Worm (Caenorhabditis elegans) whole organism, early embryonic: Measurements from ENCODE around the gene crh-1.

ENCODE experiments used
- B0310.2 ChIP-seq: sonication (generic microtip); optimal IDR thresholded peaks from 2 replicates; lab custom pipeline; 2016; ENCODE audit warnings: mild to moderate bottlenecking, missing genetic modification characterization, missing compliant biosample characterization
- F13C5.2 ChIP-seq: sonication (generic microtip); optimal IDR thresholded peaks from 2 replicates; lab custom pipeline; 2017; ENCODE audit warnings: mild to moderate bottlenecking, missing genetic modification characterization, inconsistent platforms, missing compliant biosample characterization
- aly-1 ChIP-seq: sonication (generic microtip); optimal IDR thresholded peaks from 2 replicates; lab custom pipeline; 2016; ENCODE audit warnings: missing genetic modification characterization, missing compliant biosample characterization
- ama-1 ChIP-seq: fragments of 150-350 bp; optimal IDR thresholded peaks from 2 replicates; lab custom pipeline; 2014
- ceh-13 ChIP-seq: fragments of 200-800 bp; sonication (Bioruptor generic); optimal IDR thresholded peaks from 2 replicates; lab custom pipeline; 2018; ENCODE audit warnings: mild to moderate bottlenecking, missing genetic modification characterization, missing compliant biosample characterization
- ceh-36 ChIP-seq: sonication (generic microtip); optimal IDR thresholded peaks from 2 replicates; lab custom pipeline; 2016; ENCODE audit warnings: missing genetic modification characterization, inconsistent platforms, missing compliant biosample characterization
- ets-7 ChIP-seq: sonication (generic microtip); optimal IDR thresholded peaks from 2 replicates; lab custom pipeline; 2016; ENCODE audit warnings: missing genotype, missing genetic modification characterization, missing compliant biosample characterization
- flt-1 ChIP-seq: fragments of 200-800 bp; sonication (Bioruptor generic); IDR thresholded peaks from 2 replicates; pipeline ENCODE4 v1.3.6; 2022; ENCODE audit warnings: missing genetic modification characterization, missing compliant biosample characterization
- hmbx-1 ChIP-seq: sonication (generic microtip); optimal IDR thresholded peaks from 2 replicates; lab custom pipeline; 2016; ENCODE audit warnings: mild to moderate bottlenecking, missing genetic modification characterization, missing compliant biosample characterization
- hmg-4 ChIP-seq: fragments of 200-800 bp; sonication (Bioruptor generic); optimal IDR thresholded peaks from 2 replicates; lab custom pipeline; 2018; ENCODE audit warnings: mild to moderate bottlenecking, missing genetic modification characterization, missing compliant biosample characterization
- hnd-1 ChIP-seq: sonication (generic microtip); optimal IDR thresholded peaks from 2 replicates; lab custom pipeline; 2016; ENCODE audit warnings: missing genetic modification characterization, missing compliant biosample characterization
- pes-1 ChIP-seq: fragments of 200-800 bp; sonication (Bioruptor generic); IDR thresholded peaks from 2 replicates; pipeline ENCODE4 v1.3.6; 2022; ENCODE audit warnings: missing genetic modification reagents, missing genetic modification characterization, missing compliant biosample characterization
- scrt-1 ChIP-seq: fragments of 200-800 bp; sonication (Bioruptor generic); IDR thresholded peaks from 2 replicates; pipeline ENCODE4 v1.3.6; 2022; ENCODE audit warnings: missing genetic modification characterization, missing compliant biosample characterization
- sea-1 ChIP-seq: fragments of 200-800 bp; sonication (Bioruptor generic); conservative IDR thresholded peaks from 2 replicates; pipeline ENCODE4 v1.3.6; 2022; ENCODE audit warnings: missing genetic modification characterization, missing compliant biosample characterization
- tbx-11 ChIP-seq: fragments of 200-800 bp; sonication (Bioruptor generic); IDR thresholded peaks from 2 replicates; pipeline ENCODE4 v1.3.6; 2022; ENCODE audit warnings: missing genetic modification characterization, missing compliant biosample characterization
- tbx-37 ChIP-seq: fragments of 200-800 bp; sonication (Bioruptor generic); conservative IDR thresholded peaks from 2 replicates; pipeline ENCODE4 v1.3.6; 2022; ENCODE audit warnings: missing genetic modification reagents, missing genetic modification characterization, missing compliant biosample characterization
- tra-4 ChIP-seq: sonication (generic microtip); optimal IDR thresholded peaks from 2 replicates; lab custom pipeline; 2017; ENCODE audit warnings: missing genetic modification characterization, missing compliant biosample characterization

Gene crh-1

DNA sequence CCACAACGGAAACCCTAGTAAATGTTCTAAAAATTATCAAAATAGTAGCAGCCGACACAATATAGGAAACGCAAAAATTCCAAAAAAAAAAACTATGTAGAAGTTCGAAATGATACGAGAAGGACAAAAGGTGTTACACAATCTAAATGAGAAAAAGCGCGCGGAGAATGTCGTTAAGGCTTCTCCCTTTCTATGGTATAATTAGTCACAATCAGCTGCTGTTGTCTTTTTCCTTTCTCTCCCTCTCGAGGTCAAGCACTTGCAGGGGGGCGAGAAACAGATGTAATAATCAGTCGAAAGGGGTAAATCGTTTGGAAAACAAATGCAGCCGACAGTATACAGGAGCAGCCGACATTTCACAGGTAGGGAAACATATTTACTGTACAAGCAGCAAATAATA lies 73.9 kb downstream of the crh-1 start:
- no peak for TF ChIP-seq F13C5.2 (tag; lab: Kevin White, UChicago)
- TF ChIP-seq ceh-13 (GFP tag; lab: Kevin White, UChicago), result no peak
- TF ChIP-seq tbx-37, result no peak
- no peak for TF ChIP-seq tra-4 (tag; lab: Kevin White, UChicago)
- no peak for TF ChIP-seq hmg-4 (GFP tag; lab: Kevin White, UChicago)
- no peak for TF ChIP-seq flt-1 (GFP tag; lab: Robert Waterston, UW)
- TF ChIP-seq sea-1 (GFP tag; lab: Robert Waterston, UW), result no peak
- no peak for TF ChIP-seq ama-1
- no peak for TF ChIP-seq tbx-11 (GFP tag; lab: Robert Waterston, UW)
- no peak for TF ChIP-seq pes-1 (GFP tag; lab: Robert Waterston, UW)
- TF ChIP-seq ceh-36 (tag; lab: Kevin White, UChicago), result no peak
- TF ChIP-seq hmbx-1 (tag; lab: Kevin White, UChicago), result no peak
- no peak for TF ChIP-seq aly-1 (tag; lab: Kevin White, UChicago)
- TF ChIP-seq hnd-1 (tag; lab: Kevin White, UChicago), result no peak
- no peak for TF ChIP-seq scrt-1
- TF ChIP-seq ets-7 (tag; lab: Kevin White, UChicago), result no peak
- no peak for TF ChIP-seq B0310.2 (tag; lab: Kevin White, UChicago)

DNA sequence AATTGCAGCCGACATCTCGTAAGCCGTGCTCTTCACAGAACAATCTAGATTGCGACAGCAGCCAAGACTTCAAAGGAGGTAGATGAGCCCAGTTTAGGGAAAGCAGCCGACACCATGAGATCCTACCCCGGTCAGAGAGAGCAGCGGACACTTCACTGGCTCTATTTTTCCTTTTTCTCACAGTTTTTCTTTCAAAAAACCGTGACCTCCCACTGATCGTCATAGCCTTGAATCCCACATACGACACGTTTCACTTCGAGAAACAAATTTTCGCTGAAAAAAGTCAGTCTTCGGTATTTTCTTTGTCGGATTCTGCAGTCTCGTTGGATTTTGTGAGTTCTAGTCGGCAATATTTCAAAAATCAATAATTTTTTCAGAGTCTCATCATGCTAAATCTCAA lies 74.5 kb downstream of the crh-1 start, which contains the start of gene Y41C4A.21:
Gene Y41C4A.21, plus strand, starts transcription at position 301 of the 400 bp plus-strand sequence.
- TF ChIP-seq B0310.2 (tag; lab: Kevin White, UChicago), result no peak

DNA sequence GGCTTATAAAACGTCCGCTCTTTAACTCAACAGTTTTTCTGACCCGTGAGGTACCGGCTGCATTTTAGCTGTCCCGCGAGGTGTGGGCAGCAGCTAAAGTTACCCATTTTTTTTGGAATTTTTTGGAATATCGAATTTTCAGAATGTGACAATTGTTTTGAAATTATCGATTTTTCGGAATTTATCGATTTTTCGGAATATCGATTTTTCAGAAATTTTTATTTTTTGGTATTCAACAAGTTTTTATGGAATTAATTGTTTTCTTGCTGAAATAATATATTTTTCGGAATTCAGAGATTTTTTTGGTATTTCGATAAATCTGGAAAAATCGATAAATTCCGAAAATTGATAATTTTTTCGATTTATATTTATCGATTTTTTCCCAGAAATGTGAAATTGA lies 75.4 kb downstream of the crh-1 start:
- no peak for TF ChIP-seq tbx-11 (GFP tag; lab: Robert Waterston, UW)
- TF ChIP-seq tra-4 (tag; lab: Kevin White, UChicago), result no peak

DNA sequence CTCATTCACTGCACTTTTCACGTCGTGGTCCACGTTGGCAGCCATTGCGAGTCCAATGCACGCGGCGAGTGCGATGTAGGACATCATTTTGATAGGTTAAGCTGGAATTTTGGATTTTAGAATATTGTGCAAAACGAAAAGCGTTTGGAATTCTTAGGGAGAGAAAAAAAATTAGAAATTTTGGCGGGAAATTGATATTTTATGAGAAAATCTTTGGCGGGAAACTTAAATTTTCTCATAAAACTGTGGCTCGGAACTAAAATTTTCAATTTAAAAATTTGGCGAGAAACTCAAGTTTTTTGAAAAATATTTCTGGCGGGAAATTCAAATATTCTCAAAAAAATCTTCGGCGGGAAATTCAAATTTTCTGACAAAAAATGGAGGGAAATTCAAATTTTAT lies 80.0 kb downstream of the crh-1 start, which contains the start of gene sup-1:
Gene sup-1, minus strand, starts transcription at position 101 of the 400 bp plus-strand sequence.
- no peak for TF ChIP-seq ceh-36 (tag; lab: Kevin White, UChicago)
- no peak for TF ChIP-seq scrt-1
- TF ChIP-seq ets-7 (tag; lab: Kevin White, UChicago), result no peak
- no peak for TF ChIP-seq aly-1 (tag; lab: Kevin White, UChicago)
- no peak for TF ChIP-seq tbx-37
- no peak for TF ChIP-seq tra-4 (tag; lab: Kevin White, UChicago)
- no peak for TF ChIP-seq tbx-11 (GFP tag; lab: Robert Waterston, UW)
- TF ChIP-seq ama-1, result no peak
- TF ChIP-seq sea-1 (GFP tag; lab: Robert Waterston, UW), result no peak
- TF ChIP-seq hnd-1 (tag; lab: Kevin White, UChicago), result no peak
- no peak for TF ChIP-seq flt-1 (GFP tag; lab: Robert Waterston, UW)
- TF ChIP-seq pes-1 (GFP tag; lab: Robert Waterston, UW), result no peak
- TF ChIP-seq ceh-13 (GFP tag; lab: Kevin White, UChicago), result no peak
- TF ChIP-seq F13C5.2 (tag; lab: Kevin White, UChicago), result no peak
- TF ChIP-seq hmg-4 (GFP tag; lab: Kevin White, UChicago), result no peak
- no peak for TF ChIP-seq hmbx-1 (tag; lab: Kevin White, UChicago)
- TF ChIP-seq B0310.2 (tag; lab: Kevin White, UChicago), result no peak

DNA sequence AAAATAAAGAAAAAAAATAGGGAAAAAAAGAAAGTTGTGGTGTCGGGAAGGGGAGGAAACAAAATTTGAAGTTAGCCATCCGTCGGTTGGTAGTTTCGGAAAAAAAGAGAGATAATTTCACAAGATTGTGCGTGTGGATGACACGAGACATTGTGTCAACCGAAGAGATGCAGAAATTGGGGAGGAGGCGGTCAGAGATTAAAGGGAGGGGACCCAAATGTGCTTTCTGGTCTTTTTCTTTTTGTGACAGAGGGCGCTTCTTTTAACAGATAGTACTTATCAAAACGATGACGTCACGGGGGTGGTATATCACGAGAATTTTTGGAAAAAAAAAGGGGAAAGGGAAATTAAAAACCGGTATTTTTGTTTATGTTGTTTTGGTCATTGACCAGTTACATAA lies 80.9 kb downstream of the crh-1 start:
- TF ChIP-seq tbx-11 (GFP tag; lab: Robert Waterston, UW), result no peak

DNA sequence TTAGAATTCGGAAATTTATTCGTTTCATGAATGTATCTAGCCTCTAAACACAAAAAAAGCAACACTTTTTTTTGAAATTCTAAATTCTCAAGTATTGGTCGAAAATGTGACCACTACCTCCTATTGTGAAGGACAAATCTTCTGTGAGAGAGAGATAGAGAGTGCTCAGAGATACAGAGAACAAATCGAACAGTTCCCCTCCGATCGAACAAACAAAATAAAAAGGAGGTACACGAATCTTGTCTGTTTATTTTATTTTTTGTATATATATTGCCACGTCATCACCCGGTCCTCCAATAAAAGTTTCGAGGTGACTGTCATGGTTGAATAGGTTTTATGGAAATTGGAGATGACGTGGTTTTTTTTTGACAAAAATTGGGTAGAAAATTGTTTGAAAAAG lies 83.3 kb downstream of the crh-1 start:
- TF ChIP-seq F13C5.2 (tag; lab: Kevin White, UChicago), result no peak
- no peak for TF ChIP-seq B0310.2 (tag; lab: Kevin White, UChicago)
- no peak for TF ChIP-seq ceh-36 (tag; lab: Kevin White, UChicago)
- TF ChIP-seq ceh-13 (GFP tag; lab: Kevin White, UChicago), result no peak
- TF ChIP-seq tbx-11 (GFP tag; lab: Robert Waterston, UW), result no peak

DNA sequence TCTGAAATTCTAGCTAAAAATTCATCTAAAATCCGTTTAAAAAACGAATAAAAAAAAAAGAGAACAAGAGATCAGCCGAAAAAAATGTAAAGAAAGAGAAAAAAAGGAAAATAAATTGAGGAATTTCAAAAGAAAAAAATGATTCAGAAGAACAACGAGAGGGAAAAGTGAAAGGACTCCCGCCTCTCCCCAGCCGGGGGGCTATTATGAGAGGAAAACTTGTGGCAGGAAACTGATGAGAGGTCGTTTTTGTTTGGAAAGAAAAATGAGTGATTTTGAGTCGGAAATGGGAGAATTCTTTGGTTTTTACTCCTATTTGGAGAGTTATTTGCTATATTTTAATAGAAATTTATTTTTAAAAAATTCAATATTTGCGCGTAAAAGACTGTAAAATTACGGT lies 84.6 kb downstream of the crh-1 start:
- TF ChIP-seq flt-1 (GFP tag; lab: Robert Waterston, UW) (no peak), pes-1 (GFP tag; lab: Robert Waterston, UW) (no peak), ets-7 (tag; lab: Kevin White, UChicago) (no peak), ama-1 (no peak), hmbx-1 (tag; lab: Kevin White, UChicago) (no peak), F13C5.2 (tag; lab: Kevin White, UChicago) (no peak), ceh-36 (tag; lab: Kevin White, UChicago) (no peak), B0310.2 (tag; lab: Kevin White, UChicago) (no peak), hmg-4 (GFP tag; lab: Kevin White, UChicago) (no peak), aly-1 (tag; lab: Kevin White, UChicago) (no peak), hnd-1 (tag; lab: Kevin White, UChicago) (no peak), ceh-13 (GFP tag; lab: Kevin White, UChicago) (no peak), sea-1 (GFP tag; lab: Robert Waterston, UW) (no peak), scrt-1 (no peak), tra-4 (tag; lab: Kevin White, UChicago) (no peak), tbx-37 (no peak), tbx-11 (GFP tag; lab: Robert Waterston, UW) (no peak)
